Fruit fly (Drosophila melanogaster) whole organism, embryonic: ENCODE data around the gene Mipp2.

Experiments used
- Ada2b ChIP-seq: fragments of 200-800 bp; sonication (Bioruptor generic); IDR thresholded peaks from 2 replicates; pipeline ENCODE4 v1.3.6; 2022; ENCODE audit warnings: missing biosample characterization, missing genetic modification characterization
- Aef1 ChIP-seq: fragments of 200-800 bp; sonication (Bioruptor generic); IDR thresholded peaks from 3 replicates; pipeline ENCODE4 v1.3.6; 2022; ENCODE audit warnings: missing biosample characterization, missing genetic modification characterization
- CG10209 ChIP-seq: fragments of 200-800 bp; sonication (Bioruptor generic); optimal IDR thresholded peaks from 3 replicates; lab custom pipeline; 2017; ENCODE audit warnings: missing biosample characterization, mild to moderate bottlenecking, missing genetic modification characterization, missing genetic modification reagents
- CG10543 ChIP-seq: fragments of 200-800 bp; sonication (Bioruptor generic); optimal IDR thresholded peaks from 3 replicates; lab custom pipeline; 2017; ENCODE audit warnings: missing biosample characterization, mild to moderate bottlenecking, missing genetic modification characterization, moderate library complexity
- CG11723 ChIP-seq: fragments of 200-800 bp; sonication (Bioruptor generic); optimal IDR thresholded peaks from 2 replicates; lab custom pipeline; 2017; ENCODE audit warnings: missing biosample characterization, mild to moderate bottlenecking, missing genetic modification characterization
- CG12391 ChIP-seq: fragments of 200-800 bp; sonication (Bioruptor generic); optimal IDR thresholded peaks from 3 replicates; lab custom pipeline; 2018; ENCODE audit warnings: missing biosample characterization, mild to moderate bottlenecking, missing genetic modification characterization, moderate library complexity
- CG12659 ChIP-seq: fragments of 200-800 bp; sonication (Bioruptor generic); optimal IDR thresholded peaks from 3 replicates; lab custom pipeline; 2017; ENCODE audit warnings: mild to moderate bottlenecking, missing biosample characterization, missing genetic modification reagents, missing genetic modification characterization
- CG13624 ChIP-seq: fragments of 200-800 bp; sonication (Bioruptor generic); optimal IDR thresholded peaks from 2 replicates; lab custom pipeline; 2016; ENCODE audit warnings: missing biosample characterization, missing genetic modification characterization
- CG14441 ChIP-seq: fragments of 200-800 bp; sonication (Bioruptor generic); IDR thresholded peaks from 2 replicates; pipeline ENCODE4 v1.3.6; 2022; ENCODE audit warnings: missing biosample characterization, missing genetic modification characterization
- CG18476 ChIP-seq: fragments of 200-800 bp; sonication (Bioruptor generic); optimal IDR thresholded peaks from 2 replicates; lab custom pipeline; 2016; ENCODE audit warnings: missing biosample characterization, mild to moderate bottlenecking, missing genetic modification characterization
- CG2129 ChIP-seq: fragments of 200-800 bp; sonication (Bioruptor generic); IDR thresholded peaks from 2 replicates; pipeline ENCODE4 v1.3.6; 2022; ENCODE audit warnings: missing biosample characterization, missing genetic modification characterization; ENCODE audit not compliant: partially characterized antibody
- CG30403 ChIP-seq: fragments of 200-800 bp; sonication (Bioruptor generic); optimal IDR thresholded peaks from 3 replicates; lab custom pipeline; 2016; ENCODE audit warnings: missing biosample characterization, missing genetic modification characterization
- CG32772 ChIP-seq: fragments of 200-800 bp; sonication (Bioruptor generic); IDR thresholded peaks from 2 replicates; pipeline ENCODE4 v1.3.6; 2022; ENCODE audit warnings: missing biosample characterization, missing genetic modification characterization
- CG34376 ChIP-seq: fragments of 200-800 bp; sonication (Bioruptor generic); optimal IDR thresholded peaks from 2 replicates; lab custom pipeline; 2018; ENCODE audit warnings: missing biosample characterization, mild to moderate bottlenecking, missing genetic modification characterization
- CG34422 ChIP-seq: fragments of 200-800 bp; sonication (Bioruptor generic); IDR thresholded peaks from 3 replicates; pipeline ENCODE4 v1.3.6; 2022; ENCODE audit warnings: missing biosample characterization, missing genetic modification characterization
- CG3847 ChIP-seq: fragments of 200-800 bp; sonication (Bioruptor generic); IDR thresholded peaks from 2 replicates; pipeline ENCODE4 v1.3.6; 2022; ENCODE audit warnings: missing biosample characterization, missing genetic modification characterization
- CG6254 ChIP-seq: fragments of 200-800 bp; sonication (Bioruptor generic); optimal IDR thresholded peaks from 3 replicates; lab custom pipeline; 2017; ENCODE audit warnings: mild to moderate bottlenecking, missing biosample characterization, missing genetic modification reagents, missing genetic modification characterization
- CG6813 ChIP-seq: fragments of 200-800 bp; sonication (Bioruptor generic); optimal IDR thresholded peaks from 2 replicates; lab custom pipeline; 2017; ENCODE audit warnings: missing biosample characterization, missing genetic modification characterization, mild to moderate bottlenecking, moderate library complexity, missing genetic modification reagents
- CG6854 ChIP-seq: fragments of 200-800 bp; sonication (Bioruptor generic); optimal IDR thresholded peaks from 3 replicates; lab custom pipeline; 2017; ENCODE audit warnings: missing biosample characterization, mild to moderate bottlenecking, missing genetic modification characterization
- CG7987 ChIP-seq: fragments of 200-800 bp; sonication (Bioruptor generic); optimal IDR thresholded peaks from 2 replicates; lab custom pipeline; 2018; ENCODE audit warnings: missing biosample characterization, mild to moderate bottlenecking, missing genetic modification characterization, moderate library complexity
- CG9609 ChIP-seq: fragments of 200-800 bp; sonication (Bioruptor generic); optimal IDR thresholded peaks from 3 replicates; lab custom pipeline; 2016; ENCODE audit warnings: missing biosample characterization, missing genetic modification characterization
- CkIIα-i1 ChIP-seq: fragments of 200-800 bp; sonication (Bioruptor generic); IDR thresholded peaks from 2 replicates; pipeline ENCODE4 v1.3.6; 2022; ENCODE audit warnings: missing biosample characterization, missing genetic modification characterization
- Deaf1 ChIP-seq: fragments of 200-800 bp; optimal IDR thresholded peaks from 3 replicates; lab custom pipeline; 2019; ENCODE audit warnings: missing biosample characterization, mild to moderate bottlenecking, missing genetic modification characterization, moderate library complexity
- Dek ChIP-seq: fragments of 200-800 bp; sonication (Bioruptor generic); optimal IDR thresholded peaks from 3 replicates; lab custom pipeline; 2019; ENCODE audit warnings: missing biosample characterization, mild to moderate bottlenecking, missing genetic modification characterization, moderate library complexity
- Fer3 ChIP-seq: fragments of 200-800 bp; sonication (Bioruptor generic); optimal IDR thresholded peaks from 2 replicates; lab custom pipeline; 2018; ENCODE audit warnings: missing biosample characterization, mild to moderate bottlenecking, missing genetic modification characterization, moderate library complexity
- H2.0 ChIP-seq: fragments of 200-800 bp; sonication (Bioruptor generic); IDR thresholded peaks from 2 replicates; pipeline ENCODE4 v1.3.6; 2022; ENCODE audit warnings: missing biosample characterization, missing genetic modification characterization
- Hey ChIP-seq: fragments of 200-800 bp; sonication (Bioruptor generic); optimal IDR thresholded peaks from 3 replicates; lab custom pipeline; 2018; ENCODE audit warnings: missing biosample characterization, mild to moderate bottlenecking, missing genetic modification characterization
- Jarid2 ChIP-seq: fragments of 200-800 bp; sonication (Bioruptor generic); optimal IDR thresholded peaks from 3 replicates; lab custom pipeline; 2017; ENCODE audit warnings: mild to moderate bottlenecking, missing biosample characterization, missing genetic modification reagents, missing genetic modification characterization
- MESR4 ChIP-seq: fragments of 200-800 bp; sonication (Bioruptor generic); optimal IDR thresholded peaks from 2 replicates; lab custom pipeline; 2018; ENCODE audit warnings: missing biosample characterization, mild to moderate bottlenecking, missing genetic modification characterization, moderate library complexity
- NK7.1 ChIP-seq: fragments of 200-800 bp; sonication (Bioruptor generic); optimal IDR thresholded peaks from 3 replicates; lab custom pipeline; 2016; ENCODE audit warnings: missing biosample characterization, missing genetic modification characterization
- TFAM ChIP-seq: fragments of 200-800 bp; sonication (Bioruptor generic); optimal IDR thresholded peaks from 2 replicates; lab custom pipeline; 2017; ENCODE audit warnings: missing biosample characterization, missing genetic modification characterization, inconsistent platforms
- Xbp1 ChIP-seq: fragments of 200-800 bp; sonication (Bioruptor generic); optimal IDR thresholded peaks from 3 replicates; lab custom pipeline; 2016; ENCODE audit warnings: missing biosample characterization, mild to moderate bottlenecking, missing genetic modification characterization
- ab ChIP-seq: fragments of 200-800 bp; sonication (Bioruptor generic); optimal IDR thresholded peaks from 2 replicates; lab custom pipeline; 2016; ENCODE audit warnings: missing biosample characterization, missing genetic modification characterization
- bbx ChIP-seq: fragments of 200-800 bp; sonication (Bioruptor generic); IDR thresholded peaks from 2 replicates; pipeline ENCODE4 v1.3.6; 2022; ENCODE audit warnings: missing biosample characterization, missing genetic modification characterization; ENCODE audit not compliant: partially characterized antibody
- da ChIP-seq: fragments of 200-800 bp; sonication (Bioruptor generic); optimal IDR thresholded peaks from 2 replicates; lab custom pipeline; 2016; ENCODE audit warnings: missing biosample characterization, missing genetic modification characterization
- gsb ChIP-seq: fragments of 200-800 bp; sonication (Bioruptor generic); IDR thresholded peaks from 2 replicates; pipeline ENCODE4 v1.3.6; 2022; ENCODE audit warnings: missing biosample characterization, missing genetic modification characterization
- her ChIP-seq: fragments of 200-800 bp; sonication (Bioruptor generic); optimal IDR thresholded peaks from 2 replicates; lab custom pipeline; 2016; ENCODE audit warnings: missing biosample characterization, missing genetic modification characterization
- mld ChIP-seq: fragments of 200-800 bp; sonication (Bioruptor generic); IDR thresholded peaks from 3 replicates; pipeline ENCODE4 v1.3.6; 2022; ENCODE audit warnings: missing biosample characterization, missing genetic modification characterization; ENCODE audit not compliant: partially characterized antibody
- nau ChIP-seq: fragments of 200-800 bp; sonication (Bioruptor generic); optimal IDR thresholded peaks from 3 replicates; lab custom pipeline; 2017; ENCODE audit warnings: missing biosample characterization, mild to moderate bottlenecking, missing genetic modification characterization, missing genetic modification reagents
- odd ChIP-seq: fragments of 200-800 bp; sonication (Bioruptor generic); optimal IDR thresholded peaks from 2 replicates; lab custom pipeline; 2017; ENCODE audit warnings: missing biosample characterization, mild to moderate bottlenecking, missing genetic modification characterization
- pb ChIP-seq: fragments of 200-800 bp; sonication (Bioruptor generic); optimal IDR thresholded peaks from 3 replicates; lab custom pipeline; 2016; ENCODE audit warnings: missing biosample characterization, missing genetic modification characterization
- pita ChIP-seq: fragments of 200-800 bp; sonication (Bioruptor generic); optimal IDR thresholded peaks from 2 replicates; lab custom pipeline; 2017; ENCODE audit warnings: missing biosample characterization, mild to moderate bottlenecking, missing genetic modification characterization
- pnt ChIP-seq: fragments of 200-800 bp; sonication (Bioruptor generic); optimal IDR thresholded peaks from 3 replicates; lab custom pipeline; 2016; ENCODE audit warnings: missing biosample characterization, missing genetic modification characterization
- ro ChIP-seq: fragments of 200-800 bp; sonication (Bioruptor generic); IDR thresholded peaks from 2 replicates; pipeline ENCODE4 v1.3.6; 2022; ENCODE audit warnings: missing biosample characterization, missing genetic modification characterization
- run ChIP-seq: fragments of 200-800 bp; sonication (Bioruptor generic); optimal IDR thresholded peaks from 3 replicates; lab custom pipeline; 2018; ENCODE audit warnings: missing biosample characterization, mild to moderate bottlenecking, missing genetic modification characterization
- schlank ChIP-seq: fragments of 200-800 bp; sonication (Bioruptor generic); optimal IDR thresholded peaks from 2 replicates; lab custom pipeline; 2018; ENCODE audit warnings: missing biosample characterization, mild to moderate bottlenecking, missing genetic modification characterization
- tap ChIP-seq: fragments of 200-800 bp; optimal IDR thresholded peaks from 3 replicates; lab custom pipeline; 2019; ENCODE audit warnings: missing biosample characterization, mild to moderate bottlenecking, missing genetic modification characterization, moderate library complexity
- trem ChIP-seq: fragments of 200-800 bp; optimal IDR thresholded peaks from 3 replicates; lab custom pipeline; 2019; ENCODE audit warnings: missing biosample characterization, mild to moderate bottlenecking, missing genetic modification characterization, moderate library complexity
- trh ChIP-seq: fragments of 200-800 bp; sonication (Bioruptor generic); optimal IDR thresholded peaks from 2 replicates; lab custom pipeline; 2016; ENCODE audit warnings: missing biosample characterization, missing genetic modification characterization
- twi ChIP-seq: fragments of 200-800 bp; optimal IDR thresholded peaks from 2 replicates; lab custom pipeline; 2019; ENCODE audit warnings: missing biosample characterization, mild to moderate bottlenecking, missing genetic modification characterization, moderate library complexity
- wek ChIP-seq: fragments of 200-800 bp; sonication (Bioruptor generic); optimal IDR thresholded peaks from 3 replicates; lab custom pipeline; 2018; ENCODE audit warnings: missing biosample characterization, mild to moderate bottlenecking, missing genetic modification characterization, moderate library complexity

The Mipp2 gene

DNA sequence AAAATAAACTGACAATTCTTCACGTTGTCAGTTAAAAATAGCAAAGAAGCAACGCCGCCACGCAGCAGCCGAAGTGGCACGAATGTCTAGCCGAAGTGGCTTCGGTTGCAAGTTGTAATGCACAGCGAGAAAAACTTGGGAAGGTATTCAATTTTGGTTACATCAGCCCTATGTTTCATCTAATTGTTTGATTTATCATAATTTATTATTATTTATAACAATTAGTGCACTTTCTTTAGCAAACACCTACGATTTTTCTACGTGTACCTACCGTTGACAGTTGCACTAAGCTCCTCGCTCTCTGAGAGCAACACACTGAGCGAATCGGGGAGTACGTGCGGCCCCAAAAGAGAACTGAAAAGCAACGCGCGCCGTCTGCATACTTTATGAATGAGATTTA is 16.4 kb downstream of the Mipp2 start, which contains the start of gene Tsp5D (continued):
- TF ChIP-seq Jarid2 (peak; percentile 74), CkIIα-i1 (GFP tag; lab: Robert Waterston, UW) (peak; percentile 66; the same call in 1 of the 2 replicates), CG14441 (GFP tag; lab: Robert Waterston, UW) (peak; percentile 96), pnt (peak; percentile 51), CG6813 (GFP tag; lab: Kevin White, UChicago) (peak; percentile 87), TFAM (GFP tag; lab: Kevin White, UChicago) (peak; percentile 76), CG9609 (no peak), ro (peak; percentile 90), wek (GFP tag; lab: Kevin White, UChicago) (peak; percentile 75), CG10209 (peak; percentile 90), Ada2b (GFP tag; lab: Robert Waterston, UW) (peak; percentile 95), trem (peak; percentile 89), CG6854 (GFP tag; lab: Kevin White, UChicago) (peak; percentile 66), CG13624 (no peak), CG6254 (peak; percentile 92), nau (GFP tag; lab: Kevin White, UChicago) (peak; percentile 90), CG2129 (GFP tag; lab: Robert Waterston, UW) (no peak), gsb (GFP tag; lab: Robert Waterston, UW) (peak; percentile 74), pita (GFP tag; lab: Kevin White, UChicago) (no peak), ab (GFP tag; lab: Kevin White, UChicago) (no peak), da (GFP tag; lab: Kevin White, UChicago) (no peak), twi (tag; lab: Kevin White, UChicago) (peak; percentile 79), CG3847 (GFP tag; lab: Robert Waterston, UW) (peak; percentile 89), Deaf1 (peak; percentile 98), CG11723 (GFP tag; lab: Kevin White, UChicago) (peak; percentile 85), CG12391 (tag; lab: Kevin White, UChicago) (peak; percentile 93), MESR4 (GFP tag; lab: Kevin White, UChicago) (peak; percentile 23), Fer3 (tag; lab: Kevin White, UChicago) (peak; percentile 88), CG32772 (GFP tag; lab: Robert Waterston, UW) (peak; percentile 94), bbx (no peak), tap (tag; lab: Kevin White, UChicago) (peak; percentile 95), trh (peak; percentile 58), schlank (tag; lab: Kevin White, UChicago) (no peak), Xbp1 (GFP tag; lab: Kevin White, UChicago) (peak; percentile 90), Aef1 (GFP tag; lab: Robert Waterston, UW) (peak; percentile 92), Dek (tag; lab: Kevin White, UChicago) (peak; percentile 75), CG30403 (GFP tag; lab: Kevin White, UChicago) (peak; percentile 86), mld (GFP tag; lab: Robert Waterston, UW) (no peak), NK7.1 (no peak), CG12659 (GFP tag; lab: Kevin White, UChicago) (peak; percentile 89), CG34376 (GFP tag; lab: Kevin White, UChicago) (no peak), her (GFP tag; lab: Kevin White, UChicago) (no peak), pb (GFP tag; lab: Kevin White, UChicago) (no peak), CG34422 (GFP tag; lab: Robert Waterston, UW) (peak; percentile 96), CG7987 (GFP tag; lab: Kevin White, UChicago) (peak; percentile 55), run (peak; percentile 86), CG18476 (GFP tag; lab: Kevin White, UChicago) (peak; percentile 84), CG10543 (GFP tag; lab: Kevin White, UChicago) (peak; percentile 49), H2.0 (GFP tag; lab: Robert Waterston, UW) (peak; percentile 95), odd (GFP tag; lab: Kevin White, UChicago) (peak; percentile 82), Hey (tag; lab: Kevin White, UChicago) (no peak)
